Worm (Caenorhabditis elegans): ENCODE measurements around the gene aexr-2.
A peak's percentile ranks its signal among the peaks of the same experiment; 100 is the strongest.

aexr-2 gene

ce11 chrX:6640570-6641199, 9.3 kb upstream of the aexr-2 start, which contains the start of gene nhr-120:
Gene nhr-120 (minus strand): TSS chrX:6640620.
- TF ChIP-seq nhr-25 (tag; optimal IDR thresholded peaks at IDR 0.05) (peak; percentile 17), nhr-12 (tag; optimal IDR thresholded peaks at IDR 0.05) (no peak), sea-2 (GFP tag; optimal IDR thresholded peaks at IDR 0.05) (no peak), ama-1 (optimal IDR thresholded peaks at IDR 0.05) (no peak)

ce11 chrX:6638985-6639573, 7.7 kb upstream of the aexr-2 start:
- peak; percentile 32 for TF ChIP-seq ceh-28 (tag; optimal IDR thresholded peaks at IDR 0.05)
- no peak for TF ChIP-seq nhr-67 (tag; optimal IDR thresholded peaks at IDR 0.05)
- TF ChIP-seq R02D3.7 (tag; optimal IDR thresholded peaks at IDR 0.05), result no peak
- TF ChIP-seq nhr-25 (tag; optimal IDR thresholded peaks at IDR 0.05), result peak; percentile 75
- no peak for TF ChIP-seq ceh-16 (tag; optimal IDR thresholded peaks at IDR 0.05)
- TF ChIP-seq lin-39 (tag; optimal IDR thresholded peaks at IDR 0.05), result no peak
- peak; percentile 40 for TF ChIP-seq jun-1 (tag; optimal IDR thresholded peaks at IDR 0.05)
- TF ChIP-seq fos-1 (tag; optimal IDR thresholded peaks at IDR 0.05), result no peak
- no peak for TF ChIP-seq ceh-82 (tag; optimal IDR thresholded peaks at IDR 0.05)
- no peak for TF ChIP-seq sea-2 (GFP tag; optimal IDR thresholded peaks at IDR 0.05)
- TF ChIP-seq mml-1 (tag; optimal IDR thresholded peaks at IDR 0.05), result no peak
- no peak for TF ChIP-seq zag-1 (tag; optimal IDR thresholded peaks at IDR 0.05)
- no peak for TF ChIP-seq daf-12 (tag; optimal IDR thresholded peaks at IDR 0.05)
- no peak for TF ChIP-seq tbx-2 (tag; optimal IDR thresholded peaks at IDR 0.05)
- TF ChIP-seq nhr-77 (tag; optimal IDR thresholded peaks at IDR 0.05), result no peak
- no peak for TF ChIP-seq mdl-1 (tag; optimal IDR thresholded peaks at IDR 0.05)
- TF ChIP-seq ztf-4 (tag; optimal IDR thresholded peaks at IDR 0.05), result no peak
- no peak for TF ChIP-seq aly-2 (tag; optimal IDR thresholded peaks at IDR 0.05)
- TF ChIP-seq pha-4 (tag; optimal IDR thresholded peaks at IDR 0.05), result no peak
- peak; percentile 73 for TF ChIP-seq elt-2 (tag; optimal IDR thresholded peaks at IDR 0.05)
- TF ChIP-seq lin-15B (tag; optimal IDR thresholded peaks at IDR 0.05), result no peak
- TF ChIP-seq ZK546.5 (tag; optimal IDR thresholded peaks at IDR 0.05), result no peak
- no peak for TF ChIP-seq fkh-2 (tag; optimal IDR thresholded peaks at IDR 0.05)
- TF ChIP-seq nhr-23 (tag; optimal IDR thresholded peaks at IDR 0.05), result peak; percentile 67
- TF ChIP-seq ceh-9 (tag; optimal IDR thresholded peaks at IDR 0.05), result no peak
- TF ChIP-seq ama-1 (optimal IDR thresholded peaks at IDR 0.05), result no peak
- no peak for TF ChIP-seq nhr-28 (tag; optimal IDR thresholded peaks at IDR 0.05)
- no peak for TF ChIP-seq snpc-4 (tag; optimal IDR thresholded peaks at IDR 0.05)
- no peak for TF ChIP-seq eor-1 (tag; optimal IDR thresholded peaks at IDR 0.05)
- peak; percentile 62 for TF ChIP-seq nhr-43 (tag; optimal IDR thresholded peaks at IDR 0.05; ENCODE audit: poor library complexity, severe bottlenecking)
- TF ChIP-seq elt-1 (tag; optimal IDR thresholded peaks at IDR 0.05), result no peak
- no peak for TF ChIP-seq unc-62 (GFP tag; optimal IDR thresholded peaks at IDR 0.05)
- no peak for TF ChIP-seq elt-3 (tag; optimal IDR thresholded peaks at IDR 0.05)
- TF ChIP-seq nfya-1 (tag; optimal IDR thresholded peaks at IDR 0.05; ENCODE audit: insufficient read depth), result peak; percentile 16
- TF ChIP-seq nhr-237 (tag; optimal IDR thresholded peaks at IDR 0.05), result no peak
- TF ChIP-seq pqm-1 (tag; optimal IDR thresholded peaks at IDR 0.05), result peak; percentile 70
- no peak for TF ChIP-seq fkh-10 (GFP tag; optimal IDR thresholded peaks at IDR 0.05)
- no peak for TF ChIP-seq nhr-76 (tag; optimal IDR thresholded peaks at IDR 0.05)
- TF ChIP-seq egl-27 (tag; optimal IDR thresholded peaks at IDR 0.05), result no peak
- TF ChIP-seq unc-39 (tag; optimal IDR thresholded peaks at IDR 0.05), result no peak
- TF ChIP-seq hmg-11 (tag; optimal IDR thresholded peaks at IDR 0.05), result no peak
- TF ChIP-seq nhr-11 (tag; optimal IDR thresholded peaks at IDR 0.05), result no peak
- TF ChIP-seq nhr-12 (tag; optimal IDR thresholded peaks at IDR 0.05), result no peak
- no peak for TF ChIP-seq lsy-12 (tag; optimal IDR thresholded peaks at IDR 0.05)
- no peak for TF ChIP-seq ztf-11 (tag; optimal IDR thresholded peaks at IDR 0.05)
- TF ChIP-seq egl-5 (tag; optimal IDR thresholded peaks at IDR 0.05), result no peak
- no peak for TF ChIP-seq skn-1 (tag; optimal IDR thresholded peaks at IDR 0.05)
